Worm (Caenorhabditis elegans): ENCODE measurements around the gene srh-288.

Gene srh-288

DNA sequence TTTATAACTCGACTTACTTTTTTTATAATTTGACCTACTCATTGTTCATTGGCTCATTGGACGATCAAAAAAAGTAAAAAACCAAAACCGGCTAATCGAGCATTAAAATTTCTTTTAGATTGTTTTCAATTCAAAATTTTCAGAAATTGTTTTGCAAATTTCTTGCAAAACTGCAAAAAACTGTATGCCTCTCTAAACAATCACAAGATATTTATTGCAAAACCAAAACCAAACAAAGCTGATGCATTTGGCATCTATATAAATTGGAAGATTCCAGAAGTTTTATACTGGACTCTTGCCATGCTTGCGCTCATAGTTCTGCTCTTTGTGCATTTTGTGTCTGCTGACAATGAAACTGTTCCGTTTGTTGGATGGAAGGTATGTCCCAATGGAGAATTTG, 17.9 kb downstream of the srh-288 start, which contains the start of gene C47A10.12:
TSS of gene C47A10.12 (plus strand) at position 301 of the 400 bp plus-strand sequence.
- TF ChIP-seq unc-39 (tag; optimal IDR thresholded peaks at IDR 0.05) (no peak), eor-1 (tag; optimal IDR thresholded peaks at IDR 0.05) (no peak), nhr-11 (tag; optimal IDR thresholded peaks at IDR 0.05) (no peak), mdl-1 (tag; optimal IDR thresholded peaks at IDR 0.05) (no peak)

DNA sequence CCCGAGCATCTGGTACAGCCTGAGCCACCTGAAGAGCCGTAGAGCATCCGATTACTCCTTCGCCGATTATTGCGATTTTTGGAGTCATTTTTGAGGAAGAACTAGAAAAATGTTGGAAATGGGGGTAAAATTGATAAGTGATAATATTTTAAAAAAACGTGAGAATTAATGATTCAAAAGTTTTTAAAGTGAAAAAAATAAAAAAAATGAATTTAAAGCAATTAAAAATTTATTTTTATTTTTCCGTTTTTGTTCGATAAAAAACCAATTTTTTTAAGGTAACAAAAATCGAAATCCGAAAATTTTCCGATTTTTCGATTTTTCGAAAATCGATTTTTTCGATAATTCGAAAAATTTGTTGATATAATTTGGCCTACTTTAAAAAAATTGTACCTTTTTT, 18.4 kb downstream of the srh-288 start, which contains the start of gene ddo-1:
TSS of gene ddo-1 (minus strand) at position 101 of the 400 bp plus-strand sequence.
- no peak for TF ChIP-seq elt-2 (tag; optimal IDR thresholded peaks at IDR 0.05)
- TF ChIP-seq eor-1 (tag; optimal IDR thresholded peaks at IDR 0.05) = no peak
- no peak for TF ChIP-seq ama-1 (optimal IDR thresholded peaks at IDR 0.05)
- TF ChIP-seq ceh-9 (tag; optimal IDR thresholded peaks at IDR 0.05) = no peak
- TF ChIP-seq fkh-2 (tag; optimal IDR thresholded peaks at IDR 0.05) = no peak
- no peak for TF ChIP-seq fkh-10 (GFP tag; optimal IDR thresholded peaks at IDR 0.05)
- no peak for TF ChIP-seq elt-1 (tag; optimal IDR thresholded peaks at IDR 0.05)

ce11 chrV:17773108-17773507, 22.4 kb downstream of the srh-288 start, which contains the start of gene sre-21:
Gene sre-21 (minus strand): TSS chrV:17773208.
- TF ChIP-seq egl-27 (tag; optimal IDR thresholded peaks at IDR 0.05) (no peak), hmg-11 (tag; optimal IDR thresholded peaks at IDR 0.05) (no peak), ceh-28 (tag; optimal IDR thresholded peaks at IDR 0.05) (no peak), lsy-12 (tag; optimal IDR thresholded peaks at IDR 0.05) (no peak), elt-3 (tag; optimal IDR thresholded peaks at IDR 0.05) (no peak), fos-1 (tag; optimal IDR thresholded peaks at IDR 0.05) (no peak), lin-15B (tag; optimal IDR thresholded peaks at IDR 0.05) (no peak), nhr-11 (tag; optimal IDR thresholded peaks at IDR 0.05) (no peak)

ce11 chrV:17767768-17768167, 27.8 kb downstream of the srh-288 start:
- no peak for TF ChIP-seq nhr-43 (tag; optimal IDR thresholded peaks at IDR 0.05; ENCODE audit: poor library complexity, severe bottlenecking)
- no peak for TF ChIP-seq elt-2 (tag; optimal IDR thresholded peaks at IDR 0.05)
- no peak for TF ChIP-seq ceh-9 (tag; optimal IDR thresholded peaks at IDR 0.05)
- TF ChIP-seq ceh-82 (tag; optimal IDR thresholded peaks at IDR 0.05) = no peak

DNA sequence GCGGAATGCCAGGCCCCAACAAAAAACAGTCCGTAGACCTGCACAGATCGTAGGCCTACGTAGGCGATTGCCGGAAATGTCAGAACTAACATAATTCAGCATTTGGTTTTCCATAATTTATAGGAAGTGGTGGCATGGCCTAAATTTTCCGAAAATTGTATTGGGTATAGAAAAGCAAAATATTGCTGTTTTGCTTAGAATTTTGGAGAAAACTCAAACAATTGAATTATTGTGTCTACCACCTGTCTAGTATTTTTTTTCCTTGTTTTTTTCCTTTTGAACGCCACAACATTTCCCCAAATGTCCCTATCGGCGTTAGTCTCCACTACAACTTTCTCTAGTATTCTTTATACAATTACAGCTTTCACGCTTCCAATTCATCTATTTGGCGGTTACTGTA, 28.3 kb downstream of the srh-288 start, which contains the start of gene srh-284:
TSS of gene srh-284 (plus strand) at position 301 of the 400 bp plus-strand sequence.
- no peak for TF ChIP-seq mdl-1 (tag; optimal IDR thresholded peaks at IDR 0.05)
- no peak for TF ChIP-seq ztf-11 (tag; optimal IDR thresholded peaks at IDR 0.05)
- no peak for TF ChIP-seq R02D3.7 (tag; optimal IDR thresholded peaks at IDR 0.05)
- TF ChIP-seq mml-1 (tag; optimal IDR thresholded peaks at IDR 0.05) = no peak
- TF ChIP-seq hmg-11 (tag; optimal IDR thresholded peaks at IDR 0.05) = no peak
- no peak for TF ChIP-seq tbx-2 (tag; optimal IDR thresholded peaks at IDR 0.05)
- no peak for TF ChIP-seq elt-3 (tag; optimal IDR thresholded peaks at IDR 0.05)
- no peak for TF ChIP-seq eor-1 (tag; optimal IDR thresholded peaks at IDR 0.05)

DNA sequence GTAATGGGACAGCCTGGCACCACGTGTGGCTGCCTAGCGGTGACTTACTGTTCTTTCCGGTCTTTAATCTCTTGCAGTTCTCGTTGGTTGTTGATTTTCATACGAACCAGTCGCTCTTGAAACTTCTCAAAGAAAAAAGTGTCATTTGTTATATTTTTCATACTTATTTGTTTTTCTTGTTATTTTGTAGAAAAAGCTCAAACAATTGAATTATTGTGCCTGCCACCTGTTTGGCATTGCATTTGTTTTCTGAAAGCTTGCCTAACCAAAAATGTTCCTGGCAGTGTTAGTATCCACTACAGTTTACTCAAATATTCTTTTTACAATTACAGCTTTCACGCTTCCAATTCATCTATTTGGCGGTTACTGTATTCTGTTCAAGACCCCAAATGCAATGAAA, 30.5 kb downstream of the srh-288 start, which contains the start of the genes C47A10.16 and srh-283:
TSS of gene C47A10.16 (minus strand) at position 101 of the 400 bp plus-strand sequence.
TSS of gene srh-283 (plus strand) at position 272 of the 400 bp plus-strand sequence.
- TF ChIP-seq egl-27 (tag; optimal IDR thresholded peaks at IDR 0.05) (no peak), nhr-12 (tag; optimal IDR thresholded peaks at IDR 0.05) (no peak)

DNA sequence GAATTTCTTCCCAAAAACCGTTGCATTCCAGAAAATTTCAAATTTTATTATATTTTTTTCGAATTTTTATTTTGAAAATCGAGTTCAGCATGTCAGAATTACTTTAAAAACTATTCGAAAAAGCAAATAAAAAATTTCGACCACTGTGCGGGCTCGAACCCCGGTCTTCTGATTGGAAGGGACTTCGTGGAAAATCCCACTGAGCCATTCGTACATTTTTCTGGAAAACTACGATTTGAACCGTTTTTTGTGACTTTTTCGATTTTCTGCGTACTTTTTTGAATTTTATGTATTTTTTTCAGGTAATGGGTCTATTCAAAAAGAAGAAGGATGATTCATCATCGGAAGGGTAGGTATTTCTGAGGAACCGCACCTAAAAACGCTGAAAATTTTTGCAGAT, 40.0 kb downstream of the srh-288 start, which contains the start of gene pgp-9:
TSS of gene pgp-9 (plus strand) at position 301 of the 400 bp plus-strand sequence.
- TF ChIP-seq ceh-28 (tag; optimal IDR thresholded peaks at IDR 0.05) (no peak), mml-1 (tag; optimal IDR thresholded peaks at IDR 0.05) (no peak), egl-5 (tag; optimal IDR thresholded peaks at IDR 0.05) (no peak), ceh-16 (tag; optimal IDR thresholded peaks at IDR 0.05) (no peak), lin-15B (tag; optimal IDR thresholded peaks at IDR 0.05) (no peak), lin-39 (tag; optimal IDR thresholded peaks at IDR 0.05) (no peak), aly-2 (tag; optimal IDR thresholded peaks at IDR 0.05) (no peak), fkh-10 (GFP tag; optimal IDR thresholded peaks at IDR 0.05) (no peak), unc-62 (GFP tag; optimal IDR thresholded peaks at IDR 0.05) (no peak), elt-2 (tag; optimal IDR thresholded peaks at IDR 0.05) (no peak), mdl-1 (tag; optimal IDR thresholded peaks at IDR 0.05) (no peak), nhr-12 (tag; optimal IDR thresholded peaks at IDR 0.05) (no peak), nhr-76 (tag; optimal IDR thresholded peaks at IDR 0.05) (no peak), nhr-23 (tag; optimal IDR thresholded peaks at IDR 0.05) (no peak), elt-1 (tag; optimal IDR thresholded peaks at IDR 0.05) (no peak), zag-1 (tag; optimal IDR thresholded peaks at IDR 0.05) (no peak), nhr-25 (tag; optimal IDR thresholded peaks at IDR 0.05) (no peak)
